Worm (Caenorhabditis elegans): ENCODE measurements around the gene srx-13.

Gene srx-13

DNA sequence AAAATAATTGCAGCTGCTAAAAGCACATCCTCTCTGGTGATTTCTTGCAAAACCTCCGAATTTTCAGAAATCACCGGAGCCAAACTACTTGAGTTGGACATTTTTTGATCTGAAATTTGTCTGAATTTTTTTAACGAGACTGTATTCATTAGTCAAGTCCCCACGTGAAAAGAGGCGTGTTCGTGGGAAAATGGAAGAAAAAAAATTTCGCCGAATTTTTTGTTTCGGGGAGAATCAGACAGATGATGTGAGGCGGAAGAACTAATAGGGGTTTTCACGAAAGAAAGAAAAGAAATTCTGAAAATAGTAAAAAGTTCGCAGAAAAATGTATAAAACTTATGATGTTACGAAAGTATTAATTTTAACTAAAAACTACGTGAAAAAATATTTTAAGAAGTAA lies at the start of gene srx-13:
srx-13 (minus strand) TSS at position 101 of the 400 bp plus-strand sequence.
- TF ChIP-seq flt-1 (GFP tag; IDR thresholded peaks at IDR 0.05), result no peak
- TF ChIP-seq tbx-37 (GFP tag; conservative IDR thresholded peaks at IDR 0.05), result no peak
- TF ChIP-seq scrt-1 (GFP tag; IDR thresholded peaks at IDR 0.05), result no peak
- no peak for TF ChIP-seq tbx-11 (GFP tag; IDR thresholded peaks at IDR 0.05)
- TF ChIP-seq B0310.2 (tag; optimal IDR thresholded peaks at IDR 0.05), result no peak
- TF ChIP-seq ama-1 (optimal IDR thresholded peaks at IDR 0.05), result no peak
- no peak for TF ChIP-seq hmbx-1 (tag; optimal IDR thresholded peaks at IDR 0.05)
- no peak for TF ChIP-seq sea-1 (GFP tag; conservative IDR thresholded peaks at IDR 0.05)
- TF ChIP-seq aly-1 (tag; optimal IDR thresholded peaks at IDR 0.05), result no peak
- TF ChIP-seq tra-4 (tag; optimal IDR thresholded peaks at IDR 0.05), result no peak
- no peak for TF ChIP-seq ceh-13 (GFP tag; optimal IDR thresholded peaks at IDR 0.05)
- TF ChIP-seq ceh-36 (tag; optimal IDR thresholded peaks at IDR 0.05), result no peak
- TF ChIP-seq F13C5.2 (tag; optimal IDR thresholded peaks at IDR 0.05), result no peak
- TF ChIP-seq pes-1 (GFP tag; IDR thresholded peaks at IDR 0.05), result no peak
- no peak for TF ChIP-seq ets-7 (tag; optimal IDR thresholded peaks at IDR 0.05)

ce11 chrIV:1167352-1167751 lies 48.9 kb upstream of the srx-13 start:
- no peak for TF ChIP-seq ceh-13 (GFP tag; optimal IDR thresholded peaks at IDR 0.05)
- TF ChIP-seq hnd-1 (tag; optimal IDR thresholded peaks at IDR 0.05), result no peak
- no peak for TF ChIP-seq hmg-4 (GFP tag; optimal IDR thresholded peaks at IDR 0.05)
- no peak for TF ChIP-seq sea-1 (GFP tag; conservative IDR thresholded peaks at IDR 0.05)
- TF ChIP-seq ama-1 (optimal IDR thresholded peaks at IDR 0.05), result no peak
- no peak for TF ChIP-seq scrt-1 (GFP tag; IDR thresholded peaks at IDR 0.05)
- no peak for TF ChIP-seq F13C5.2 (tag; optimal IDR thresholded peaks at IDR 0.05)
- TF ChIP-seq hmbx-1 (tag; optimal IDR thresholded peaks at IDR 0.05), result no peak
- no peak for TF ChIP-seq aly-1 (tag; optimal IDR thresholded peaks at IDR 0.05)
- no peak for TF ChIP-seq B0310.2 (tag; optimal IDR thresholded peaks at IDR 0.05)
- TF ChIP-seq tbx-11 (GFP tag; IDR thresholded peaks at IDR 0.05), result no peak
- TF ChIP-seq ceh-36 (tag; optimal IDR thresholded peaks at IDR 0.05), result no peak
- TF ChIP-seq tra-4 (tag; optimal IDR thresholded peaks at IDR 0.05), result no peak
- no peak for TF ChIP-seq ets-7 (tag; optimal IDR thresholded peaks at IDR 0.05)
- TF ChIP-seq flt-1 (GFP tag; IDR thresholded peaks at IDR 0.05), result no peak
- TF ChIP-seq pes-1 (GFP tag; IDR thresholded peaks at IDR 0.05), result no peak
- TF ChIP-seq tbx-37 (GFP tag; conservative IDR thresholded peaks at IDR 0.05), result no peak

DNA sequence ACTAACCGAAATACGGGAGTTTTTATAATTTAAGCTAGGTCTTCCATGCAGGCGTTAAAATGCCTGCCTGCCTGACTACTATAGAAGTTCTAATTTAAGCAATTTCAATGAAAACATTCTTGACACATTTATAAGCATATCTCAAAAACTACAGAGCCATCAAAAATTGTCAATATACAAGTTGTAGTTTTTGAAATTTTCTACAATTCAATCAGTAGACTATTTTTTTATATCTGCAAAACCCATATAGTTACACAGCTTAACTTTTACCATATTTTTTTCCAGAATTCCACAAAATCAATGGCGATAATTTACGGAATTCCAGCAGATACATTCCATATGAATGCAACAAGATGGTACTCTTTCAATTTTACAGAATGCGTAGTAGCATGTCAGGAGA lies 44.7 kb upstream of the srx-13 start, which contains the start of gene C50A2.7:
C50A2.7 (plus strand) TSS at position 301 of the 400 bp plus-strand sequence.
- TF ChIP-seq ets-7 (tag; optimal IDR thresholded peaks at IDR 0.05) (no peak), tbx-11 (GFP tag; IDR thresholded peaks at IDR 0.05) (no peak), F13C5.2 (tag; optimal IDR thresholded peaks at IDR 0.05) (no peak), sea-1 (GFP tag; conservative IDR thresholded peaks at IDR 0.05) (no peak), hnd-1 (tag; optimal IDR thresholded peaks at IDR 0.05) (no peak), B0310.2 (tag; optimal IDR thresholded peaks at IDR 0.05) (no peak), hmg-4 (GFP tag; optimal IDR thresholded peaks at IDR 0.05) (no peak), tbx-37 (GFP tag; conservative IDR thresholded peaks at IDR 0.05) (no peak), ceh-13 (GFP tag; optimal IDR thresholded peaks at IDR 0.05) (no peak), hmbx-1 (tag; optimal IDR thresholded peaks at IDR 0.05) (no peak), flt-1 (GFP tag; IDR thresholded peaks at IDR 0.05) (no peak)

DNA sequence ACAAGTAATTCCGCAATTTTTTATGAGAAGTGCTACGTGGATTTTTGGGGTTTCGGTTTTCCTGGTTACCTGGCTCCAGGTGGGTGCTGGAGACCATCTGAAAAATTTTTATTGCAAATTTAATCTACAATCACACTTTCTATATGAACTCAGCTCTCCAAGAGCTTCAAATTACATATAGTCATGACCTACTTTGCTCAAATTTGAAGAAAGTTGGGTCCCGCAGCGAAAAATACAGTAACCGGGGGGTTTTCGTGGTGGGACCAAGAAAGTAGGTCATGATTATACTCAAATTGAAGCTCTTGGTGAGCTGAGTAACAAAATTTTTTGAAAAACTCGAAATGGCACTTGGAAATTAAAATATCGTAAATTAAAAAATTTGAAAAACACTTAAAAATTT lies 41.9 kb upstream of the srx-13 start, which contains the start of gene ets-8:
ets-8 (minus strand) TSS at position 101 of the 400 bp plus-strand sequence.
- TF ChIP-seq tbx-11 (GFP tag; IDR thresholded peaks at IDR 0.05) (no peak), sea-1 (GFP tag; conservative IDR thresholded peaks at IDR 0.05) (no peak), aly-1 (tag; optimal IDR thresholded peaks at IDR 0.05) (no peak), tra-4 (tag; optimal IDR thresholded peaks at IDR 0.05) (no peak), ets-7 (tag; optimal IDR thresholded peaks at IDR 0.05) (no peak), ceh-36 (tag; optimal IDR thresholded peaks at IDR 0.05) (no peak), tbx-37 (GFP tag; conservative IDR thresholded peaks at IDR 0.05) (no peak)

ce11 chrIV:1157928-1158327 lies 39.5 kb upstream of the srx-13 start, which contains the start of gene C50A2.3:
TSS of gene C50A2.3 (minus strand) at chrIV:1158028.
- TF ChIP-seq tbx-37 (GFP tag; conservative IDR thresholded peaks at IDR 0.05), result no peak
- TF ChIP-seq tbx-11 (GFP tag; IDR thresholded peaks at IDR 0.05), result no peak
- no peak for TF ChIP-seq scrt-1 (GFP tag; IDR thresholded peaks at IDR 0.05)
- no peak for TF ChIP-seq ceh-13 (GFP tag; optimal IDR thresholded peaks at IDR 0.05)
- no peak for TF ChIP-seq hnd-1 (tag; optimal IDR thresholded peaks at IDR 0.05)
- no peak for TF ChIP-seq tra-4 (tag; optimal IDR thresholded peaks at IDR 0.05)
- TF ChIP-seq pes-1 (GFP tag; IDR thresholded peaks at IDR 0.05), result no peak
- no peak for TF ChIP-seq ama-1 (optimal IDR thresholded peaks at IDR 0.05)
- TF ChIP-seq ceh-36 (tag; optimal IDR thresholded peaks at IDR 0.05), result no peak

DNA sequence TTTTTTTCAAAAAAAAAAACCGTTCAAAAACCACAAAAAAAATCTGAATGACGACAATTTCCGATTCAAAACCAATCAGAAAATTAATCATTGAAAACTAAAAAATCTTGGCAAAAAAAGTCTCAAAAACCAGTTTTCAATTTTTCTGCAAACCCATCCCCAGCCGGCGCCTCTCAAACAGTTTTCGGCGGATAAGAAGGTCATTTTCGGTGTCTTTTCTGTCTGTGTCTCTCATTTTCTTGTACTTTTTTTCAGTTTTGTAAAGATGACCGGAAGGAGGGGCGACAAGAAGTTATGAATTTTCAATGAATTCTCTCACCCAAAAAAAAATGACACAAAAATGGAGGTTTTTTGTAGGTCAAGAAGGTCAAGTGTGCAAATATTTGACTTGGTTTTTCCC lies 36.7 kb upstream of the srx-13 start:
- TF ChIP-seq flt-1 (GFP tag; IDR thresholded peaks at IDR 0.05), result no peak
- TF ChIP-seq pes-1 (GFP tag; IDR thresholded peaks at IDR 0.05), result no peak
- no peak for TF ChIP-seq hmbx-1 (tag; optimal IDR thresholded peaks at IDR 0.05)
- no peak for TF ChIP-seq ceh-13 (GFP tag; optimal IDR thresholded peaks at IDR 0.05)
- TF ChIP-seq B0310.2 (tag; optimal IDR thresholded peaks at IDR 0.05), result no peak
- TF ChIP-seq ceh-36 (tag; optimal IDR thresholded peaks at IDR 0.05), result no peak
- TF ChIP-seq F13C5.2 (tag; optimal IDR thresholded peaks at IDR 0.05), result no peak
- no peak for TF ChIP-seq tbx-11 (GFP tag; IDR thresholded peaks at IDR 0.05)
- no peak for TF ChIP-seq scrt-1 (GFP tag; IDR thresholded peaks at IDR 0.05)
- TF ChIP-seq hmg-4 (GFP tag; optimal IDR thresholded peaks at IDR 0.05), result no peak
- TF ChIP-seq sea-1 (GFP tag; conservative IDR thresholded peaks at IDR 0.05), result no peak
- no peak for TF ChIP-seq aly-1 (tag; optimal IDR thresholded peaks at IDR 0.05)
- no peak for TF ChIP-seq ama-1 (optimal IDR thresholded peaks at IDR 0.05)
- no peak for TF ChIP-seq tra-4 (tag; optimal IDR thresholded peaks at IDR 0.05)
- TF ChIP-seq hnd-1 (tag; optimal IDR thresholded peaks at IDR 0.05), result no peak
- TF ChIP-seq ets-7 (tag; optimal IDR thresholded peaks at IDR 0.05), result no peak
- TF ChIP-seq tbx-37 (GFP tag; conservative IDR thresholded peaks at IDR 0.05), result no peak

DNA sequence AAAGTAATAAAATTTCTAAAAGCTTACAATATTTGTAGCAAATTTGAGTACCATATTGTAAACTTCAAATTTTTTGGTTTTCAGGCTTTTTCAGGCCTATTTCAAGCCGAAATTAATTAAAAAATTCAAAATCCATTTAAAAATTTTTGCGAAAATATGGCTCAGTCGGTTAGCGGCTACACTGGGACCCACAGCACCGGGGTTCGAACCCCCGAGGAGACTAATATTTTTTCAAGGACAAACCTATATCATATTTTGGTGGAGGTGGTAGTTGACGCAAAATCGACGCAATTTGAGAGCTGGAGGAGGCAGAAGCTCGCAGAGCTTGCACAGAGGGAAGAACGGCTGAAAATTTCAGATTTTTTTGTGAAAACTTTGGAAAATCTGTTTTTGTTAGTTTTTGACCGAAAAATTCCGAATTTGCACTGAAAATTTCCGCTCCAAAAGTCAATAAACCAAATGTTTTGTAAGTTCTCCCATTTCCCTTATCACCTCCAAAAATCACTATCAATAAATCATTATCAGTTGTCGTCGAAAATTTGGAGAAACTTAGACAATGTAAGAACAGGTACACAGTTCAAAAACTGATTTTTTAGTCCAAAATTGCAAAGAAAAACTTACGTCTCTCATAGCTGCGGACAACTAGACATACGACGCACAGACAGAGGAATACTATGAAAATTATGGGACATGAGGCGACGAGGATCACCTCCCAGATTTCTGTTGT lies 30.1 kb upstream of the srx-13 start:
- TF ChIP-seq tbx-37 (GFP tag; conservative IDR thresholded peaks at IDR 0.05) (no peak), hmg-4 (GFP tag; optimal IDR thresholded peaks at IDR 0.05) (no peak), ama-1 (optimal IDR thresholded peaks at IDR 0.05) (no peak), scrt-1 (GFP tag; IDR thresholded peaks at IDR 0.05) (no peak), hnd-1 (tag; optimal IDR thresholded peaks at IDR 0.05) (no peak), ceh-13 (GFP tag; optimal IDR thresholded peaks at IDR 0.05) (no peak), ceh-36 (tag; optimal IDR thresholded peaks at IDR 0.05) (no peak)

All from whole organism, early embryonic.